Fruit fly (Drosophila melanogaster) whole organism, wandering third instar larva: ENCODE data around the gene Dup99B.

Experiments
- Abd-B ChIP-seq: fragments of >200 bp; optimal IDR thresholded peaks from 2 replicates; lab custom pipeline; 2017; ENCODE audit warnings: missing biosample characterization, missing genetic modification characterization
- CG32264 ChIP-seq: fragments of 200-800 bp; sonication (Bioruptor generic); optimal IDR thresholded peaks from 2 replicates; lab custom pipeline; 2016; ENCODE audit warnings: missing biosample characterization, missing genetic modification characterization
- CG9705 ChIP-seq: fragments of 200-800 bp; sonication (Bioruptor generic); optimal IDR thresholded peaks from 2 replicates; lab custom pipeline; 2018; ENCODE audit warnings: missing biosample characterization, mild to moderate bottlenecking, missing genetic modification characterization
- CrebA ChIP-seq: fragments of 200-800 bp; sonication (Bioruptor generic); optimal IDR thresholded peaks from 2 replicates; lab custom pipeline; 2016; ENCODE audit warnings: missing biosample characterization, mild to moderate bottlenecking, missing genetic modification characterization, borderline replicate concordance
- Dfd ChIP-seq: fragments of >200 bp; optimal IDR thresholded peaks from 2 replicates; lab custom pipeline; 2017; ENCODE audit warnings: missing biosample characterization, missing genetic modification characterization
- Dif ChIP-seq: fragments of 200-275, 200-300 bp; sonication (Bioruptor generic); optimal IDR thresholded peaks from 2 replicates; lab custom pipeline; 2018; ENCODE audit warnings: missing biosample characterization, missing genetic modification characterization; ENCODE audit not compliant: partially characterized antibody
- GATAd ChIP-seq: sonication (Bioruptor generic); optimal IDR thresholded peaks from 2 replicates; lab custom pipeline; 2016; ENCODE audit warnings: missing biosample characterization, missing genetic modification characterization
- HLH106 ChIP-seq: fragments of 200-800 bp; optimal IDR thresholded peaks from 3 replicates; lab custom pipeline; 2019; ENCODE audit warnings: missing biosample characterization, mild to moderate bottlenecking, missing genetic modification characterization, moderate library complexity
- Hnf4 ChIP-seq: fragments of 200-800 bp; sonication (Bioruptor generic); optimal IDR thresholded peaks from 2 replicates; lab custom pipeline; 2016; ENCODE audit warnings: missing biosample characterization, mild to moderate bottlenecking, missing genetic modification characterization
- Hr78 ChIP-seq: fragments of >200 bp; optimal IDR thresholded peaks from 2 replicates; lab custom pipeline; 2017; ENCODE audit warnings: missing biosample characterization, missing genetic modification characterization
- Hr83 ChIP-seq: fragments of 200-300 bp; sonication (Bioruptor generic); optimal IDR thresholded peaks from 2 replicates; lab custom pipeline; 2016; ENCODE audit warnings: missing biosample characterization, mild to moderate bottlenecking, missing genetic modification characterization, moderate library complexity; ENCODE audit not compliant: poor library complexity, severe bottlenecking
- Jra ChIP-seq: sonication (Bioruptor generic); optimal IDR thresholded peaks from 2 replicates; lab custom pipeline; 2016; ENCODE audit warnings: missing biosample characterization, missing genetic modification characterization
- Mio ChIP-seq: sonication (Bioruptor generic); optimal IDR thresholded peaks from 2 replicates; lab custom pipeline; 2016; ENCODE audit warnings: missing biosample characterization, missing genetic modification characterization
- Myc ChIP-seq: fragments of >200 bp; optimal IDR thresholded peaks from 2 replicates; lab custom pipeline; 2017
- N ChIP-seq: fragments of >200 bp; optimal IDR thresholded peaks from 2 replicates; lab custom pipeline; 2018; ENCODE audit warnings: missing biosample characterization, missing external identifiers, missing genetic modification characterization
- OdsH ChIP-seq: fragments of 200-800 bp; sonication (Bioruptor generic); optimal IDR thresholded peaks from 2 replicates; lab custom pipeline; 2016; ENCODE audit warnings: missing biosample characterization, mild to moderate bottlenecking, missing genetic modification characterization
- Rel ChIP-seq, 2 experiments: fragments of 200-800 bp; sonication (Bioruptor generic) in 1 of 2; optimal IDR thresholded peaks; 2 replicates in 1 of 2; 3 replicates in 1 of 2; lab custom pipeline; 2016 to 2019; ENCODE audit warnings: mild to moderate bottlenecking in 2 of 2, missing biosample characterization in 2 of 2, missing genetic modification characterization in 2 of 2, moderate library complexity in 1 of 2
- Sp1 ChIP-seq: fragments of 200-800 bp; sonication (Bioruptor generic); optimal IDR thresholded peaks from 3 replicates; lab custom pipeline; 2019; ENCODE audit warnings: missing biosample characterization, mild to moderate bottlenecking, missing genetic modification characterization, moderate library complexity
- Vsx2 ChIP-seq: fragments of 200-300, 225-300 bp; sonication (Bioruptor generic); optimal IDR thresholded peaks from 2 replicates; lab custom pipeline; 2018; ENCODE audit warnings: missing biosample characterization, missing genetic modification characterization; ENCODE audit not compliant: partially characterized antibody
- br ChIP-seq: fragments of 200-800 bp; sonication (Bioruptor generic); optimal IDR thresholded peaks from 2 replicates; lab custom pipeline; 2016; ENCODE audit warnings: missing biosample characterization, missing genetic modification characterization
- brk ChIP-seq: fragments of 200-800 bp; sonication (Bioruptor generic); optimal IDR thresholded peaks from 2 replicates; lab custom pipeline; 2016; ENCODE audit warnings: missing biosample characterization, mild to moderate bottlenecking, missing genetic modification characterization
- dl ChIP-seq, 2 experiments: fragments of 175-275, 200-275 bp in 1 of 2; fragments of 200-275 bp in 1 of 2; sonication (Bioruptor generic); optimal IDR thresholded peaks; lab custom pipeline; 2018; ENCODE audit warnings: mild to moderate bottlenecking in 2 of 2, missing biosample characterization in 2 of 2, missing genetic modification characterization in 2 of 2, moderate library complexity in 2 of 2; ENCODE audit not compliant: partially characterized antibody in 2 of 2, insufficient read depth in 1 of 2
- dmrt93B ChIP-seq: fragments of 200-800 bp; sonication (Bioruptor generic); optimal IDR thresholded peaks from 2 replicates; lab custom pipeline; 2018; ENCODE audit warnings: missing biosample characterization, mild to moderate bottlenecking, missing genetic modification characterization
- dsf ChIP-seq: sonication (Bioruptor generic); optimal IDR thresholded peaks from 2 replicates; lab custom pipeline; 2016; ENCODE audit warnings: missing biosample characterization, missing genetic modification characterization, borderline replicate concordance
- ey ChIP-seq: fragments of 200-800 bp; sonication (Bioruptor generic); optimal IDR thresholded peaks from 2 replicates; lab custom pipeline; 2016; ENCODE audit warnings: missing biosample characterization, missing genetic modification characterization
- foxo ChIP-seq, 2 experiments: fragments of 200-800 bp; sonication (Bioruptor generic); optimal IDR thresholded peaks; 2 replicates in 1 of 2; 3 replicates in 1 of 2; lab custom pipeline; 2016 to 2017; ENCODE audit warnings: missing biosample characterization in 2 of 2, missing genetic modification characterization in 2 of 2
- fru ChIP-seq: fragments of 200-800 bp; sonication (Bioruptor generic); optimal IDR thresholded peaks from 3 replicates; lab custom pipeline; 2016; ENCODE audit warnings: missing biosample characterization, mild to moderate bottlenecking, missing genetic modification characterization
- h ChIP-seq: fragments of 200-800 bp; sonication (Bioruptor generic); optimal IDR thresholded peaks from 3 replicates; lab custom pipeline; 2016; ENCODE audit warnings: missing biosample characterization, mild to moderate bottlenecking, missing genetic modification characterization
- jim ChIP-seq: fragments of 175-275, 200-325 bp; sonication (Bioruptor generic); optimal IDR thresholded peaks from 2 replicates; lab custom pipeline; 2016; ENCODE audit warnings: missing biosample characterization, mild to moderate bottlenecking, missing genetic modification characterization
- lola ChIP-seq: fragments of >200 bp; optimal IDR thresholded peaks from 2 replicates; lab custom pipeline; 2017; ENCODE audit warnings: missing biosample characterization, missing genetic modification characterization
- pan ChIP-seq: fragments of >200 bp; optimal IDR thresholded peaks from 2 replicates; lab custom pipeline; 2017
- psq ChIP-seq: fragments of 200-800 bp; sonication (Bioruptor generic); optimal IDR thresholded peaks from 3 replicates; lab custom pipeline; 2017; ENCODE audit warnings: missing biosample characterization, mild to moderate bottlenecking, missing genetic modification characterization, moderate library complexity
- rgr ChIP-seq: fragments of 200-800 bp; sonication (Bioruptor generic); optimal IDR thresholded peaks from 3 replicates; lab custom pipeline; 2016; ENCODE audit warnings: missing biosample characterization, mild to moderate bottlenecking, missing genetic modification characterization
- sage ChIP-seq: fragments of 200-800 bp; sonication (Bioruptor generic); optimal IDR thresholded peaks from 2 replicates; lab custom pipeline; 2016; ENCODE audit warnings: missing biosample characterization, mild to moderate bottlenecking, missing genetic modification characterization
- sv ChIP-seq: fragments of 200-800 bp; sonication (Bioruptor generic); optimal IDR thresholded peaks from 3 replicates; lab custom pipeline; 2016; ENCODE audit warnings: missing biosample characterization, missing genetic modification characterization
- tai ChIP-seq: sonication (Bioruptor generic); optimal IDR thresholded peaks from 2 replicates; lab custom pipeline; 2016; ENCODE audit warnings: missing biosample characterization, missing genetic modification characterization
- usp ChIP-seq: fragments of >200 bp; optimal IDR thresholded peaks from 2 replicates; lab custom pipeline; 2017; ENCODE audit warnings: missing biosample characterization, missing genetic modification characterization
- woc ChIP-seq: sonication (Bioruptor generic); optimal IDR thresholded peaks from 2 replicates; lab custom pipeline; 2016; ENCODE audit warnings: missing biosample characterization, mild to moderate bottlenecking, missing genetic modification characterization

Dup99B gene

DNA sequence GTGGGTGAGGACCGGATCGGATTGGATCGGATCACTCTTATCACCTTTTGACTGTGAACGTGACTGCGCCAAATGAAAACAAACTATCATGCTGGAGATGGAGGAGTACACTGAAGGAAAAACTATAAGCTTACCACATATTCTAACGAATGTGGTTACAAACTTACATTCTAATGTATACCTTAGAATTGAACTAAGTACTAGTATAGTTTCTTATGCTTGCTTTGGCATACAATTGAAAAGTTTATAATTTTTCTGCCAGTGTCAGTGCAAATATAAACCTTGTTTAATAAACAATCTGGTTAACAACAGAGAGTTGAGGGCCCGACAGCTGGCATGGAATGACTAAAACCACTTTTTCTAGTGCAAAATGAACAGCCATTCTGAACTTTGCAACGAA, 2.3 kb upstream of the Dup99B start:
- TF ChIP-seq foxo (GFP tag; optimal IDR thresholded peaks at IDR 0.05; lab: Kevin White, UChicago) (no peak), Myc (lab: Kevin White, UChicago) (no peak), CG32264 (no peak), dsf (GFP tag; lab: Kevin White, UChicago) (no peak), tai (GFP tag; lab: Kevin White, UChicago) (no peak), ey (no peak), woc (no peak), jim (GFP tag; lab: Kevin White, UChicago) (no peak), dmrt93B (GFP tag; lab: Kevin White, UChicago) (no peak), Vsx2 (GFP tag; lab: Kevin White, UChicago) (no peak), Rel (GFP tag; optimal IDR thresholded peaks at IDR 0.05; lab: Kevin White, UChicago) (no peak), Rel (tag; optimal IDR thresholded peaks at IDR 0.05; lab: Kevin White, UChicago) (no peak), Jra (GFP tag; lab: Kevin White, UChicago) (no peak), OdsH (no peak), sage (GFP tag; lab: Kevin White, UChicago) (no peak)

DNA sequence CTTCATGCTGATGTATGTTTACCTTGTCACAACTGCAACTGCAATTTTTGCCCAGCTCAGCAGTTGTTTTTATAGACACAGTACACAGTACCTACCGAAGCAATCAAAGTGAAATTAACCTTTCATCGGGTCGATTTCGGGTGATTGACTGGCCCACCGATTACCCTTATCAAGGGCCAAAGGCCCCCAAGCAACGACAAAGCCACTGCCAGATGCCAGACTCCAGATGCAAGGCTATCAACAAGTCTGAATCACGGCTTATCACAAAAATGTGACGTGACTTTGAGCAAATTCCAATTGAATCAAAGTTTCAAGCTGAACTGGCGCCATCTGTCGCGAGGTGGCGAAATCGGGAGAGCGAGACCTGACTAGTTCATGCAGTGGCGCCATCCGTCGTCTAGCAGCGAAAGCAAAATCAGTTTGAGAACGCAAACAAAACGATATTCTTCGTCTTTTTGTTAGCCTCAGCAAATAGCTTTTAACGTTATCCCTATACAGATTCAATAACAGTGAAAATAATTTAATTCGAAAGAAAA, 1.7 kb upstream of the Dup99B start, which contains the start of gene Obp99b:
TSS of gene Obp99b (minus strand) at position 115 of the 536 bp plus-strand sequence.
- TF ChIP-seq Abd-B (GFP tag; lab: Kevin White, UChicago) (no peak), pan (lab: Kevin White, UChicago) (no peak), sv (GFP tag; lab: Kevin White, UChicago) (no peak), GATAd (GFP tag; lab: Kevin White, UChicago) (peak; percentile 31), sage (GFP tag; lab: Kevin White, UChicago) (no peak), dmrt93B (GFP tag; lab: Kevin White, UChicago) (no peak), usp (GFP tag; lab: Kevin White, UChicago) (no peak), Hr78 (no peak), woc (no peak), CG32264 (no peak), Dif (GFP tag; lab: Kevin White, UChicago) (no peak), brk (no peak), Rel (GFP tag; optimal IDR thresholded peaks at IDR 0.05; lab: Kevin White, UChicago) (no peak), Rel (tag; optimal IDR thresholded peaks at IDR 0.05; lab: Kevin White, UChicago) (no peak), Hr83 (GFP tag; lab: Kevin White, UChicago) (no peak), Jra (GFP tag; lab: Kevin White, UChicago) (no peak), br (peak; percentile 49), N (GFP tag; lab: Kevin White, UChicago) (no peak), Sp1 (GFP tag; lab: Kevin White, UChicago) (peak; percentile 36), foxo (GFP tag; optimal IDR thresholded peaks at IDR 0.05; lab: Kevin White, UChicago) (peak in 1 of 2 experiments; percentile 49), fru (GFP tag; lab: Kevin White, UChicago) (peak; percentile 16), ey (no peak), CrebA (GFP tag; lab: Kevin White, UChicago) (no peak), OdsH (peak; percentile 35), dl (GFP tag; optimal IDR thresholded peaks at IDR 0.05; lab: Kevin White, UChicago; ENCODE audit: insufficient read depth in 1 of 2, partially characterized antibody in 2 of 2) (no peak), Dfd (GFP tag; lab: Kevin White, UChicago) (no peak), h (peak; percentile 28), rgr (peak; percentile 38), Vsx2 (GFP tag; lab: Kevin White, UChicago) (no peak), HLH106 (tag; lab: Kevin White, UChicago) (peak; percentile 4), Myc (lab: Kevin White, UChicago) (no peak), CG9705 (GFP tag; lab: Kevin White, UChicago) (peak; percentile 37), Mio (GFP tag; lab: Kevin White, UChicago) (no peak), tai (GFP tag; lab: Kevin White, UChicago) (no peak), jim (GFP tag; lab: Kevin White, UChicago) (no peak), lola (GFP tag; lab: Kevin White, UChicago) (no peak), dsf (GFP tag; lab: Kevin White, UChicago) (no peak), Hnf4 (GFP tag; lab: Kevin White, UChicago) (peak; percentile 24), psq (no peak)
